Worm (Caenorhabditis elegans) whole organism, L1 larva: ENCODE results near the gene hex-3.

Experiments
- ets-5 ChIP-seq: fragments of 200-800 bp; sonication (Bioruptor generic); IDR thresholded peaks from 2 replicates; pipeline ENCODE4 v1.3.6; 2022; ENCODE audit warnings: missing genetic modification characterization, missing compliant biosample characterization
- pag-3 ChIP-seq: sonication (generic microtip); optimal IDR thresholded peaks from 2 replicates; lab custom pipeline; 2017; ENCODE audit warnings: missing genetic modification characterization, mild to moderate bottlenecking, missing compliant biosample characterization, antibody characterized with exemption, borderline replicate concordance; ENCODE audit not compliant: insufficient read depth
- pqm-1 ChIP-seq: sonication (generic microtip); optimal IDR thresholded peaks from 3 replicates; lab custom pipeline; 2017; ENCODE audit warnings: missing biosample characterization, missing genetic modification characterization
- ztf-11 ChIP-seq, 2 experiments: sonication (generic microtip); optimal IDR thresholded peaks; 2 replicates each; lab custom pipeline; 2016 to 2017; ENCODE audit warnings: missing genetic modification characterization in 2 of 2, missing biosample characterization in 1 of 2, missing compliant biosample characterization in 1 of 2

DNA sequence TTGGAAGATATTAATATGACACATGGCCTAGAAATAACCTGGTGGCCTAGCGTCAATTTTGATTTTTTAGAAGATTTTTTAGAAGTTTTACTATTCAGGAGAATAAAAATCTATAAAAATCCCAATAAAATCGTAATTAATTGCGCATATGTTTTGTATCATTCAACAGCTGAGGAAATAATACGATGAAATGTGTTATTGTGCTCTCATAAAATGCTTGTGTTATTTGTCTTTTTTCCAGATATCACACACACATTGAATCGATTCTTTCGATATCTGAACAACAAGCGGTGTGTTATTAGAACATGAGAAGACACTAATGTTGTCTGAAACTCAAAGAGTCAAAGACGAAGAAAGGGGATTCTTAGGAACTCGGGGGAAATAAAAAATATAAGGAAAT, 23.9 kb upstream of the hex-3 start:
- TF ChIP-seq pqm-1 (tag; lab: Kevin White, UChicago) (no peak), ztf-11 (tag; optimal IDR thresholded peaks at IDR 0.05; lab: Kevin White, UChicago) (no peak), pag-3 (tag; lab: Kevin White, UChicago) (no peak), ets-5 (GFP tag; lab: Robert Waterston, UW) (no peak)
